Fruit fly (Drosophila melanogaster) whole organism, wandering third instar larva: Measurements from ENCODE around the gene tsl.

Experiments used
- HLH106 ChIP-seq: fragments of 200-800 bp; optimal IDR thresholded peaks from 3 replicates; lab custom pipeline; 2019; ENCODE audit warnings: missing biosample characterization, mild to moderate bottlenecking, missing genetic modification characterization, moderate library complexity
- OdsH ChIP-seq: fragments of 200-800 bp; sonication (Bioruptor generic); optimal IDR thresholded peaks from 2 replicates; lab custom pipeline; 2016; ENCODE audit warnings: missing biosample characterization, mild to moderate bottlenecking, missing genetic modification characterization
- dl ChIP-seq, 2 experiments: fragments of 175-275, 200-275 bp in 1 of 2; fragments of 200-275 bp in 1 of 2; sonication (Bioruptor generic); optimal IDR thresholded peaks; lab custom pipeline; 2018; ENCODE audit warnings: mild to moderate bottlenecking in 2 of 2, missing biosample characterization in 2 of 2, missing genetic modification characterization in 2 of 2, moderate library complexity in 2 of 2; ENCODE audit not compliant: partially characterized antibody in 2 of 2, insufficient read depth in 1 of 2
- h ChIP-seq: fragments of 200-800 bp; sonication (Bioruptor generic); optimal IDR thresholded peaks from 3 replicates; lab custom pipeline; 2016; ENCODE audit warnings: missing biosample characterization, mild to moderate bottlenecking, missing genetic modification characterization
- psq ChIP-seq: fragments of 200-800 bp; sonication (Bioruptor generic); optimal IDR thresholded peaks from 3 replicates; lab custom pipeline; 2017; ENCODE audit warnings: missing biosample characterization, mild to moderate bottlenecking, missing genetic modification characterization, moderate library complexity
- tai ChIP-seq: sonication (Bioruptor generic); optimal IDR thresholded peaks from 2 replicates; lab custom pipeline; 2016; ENCODE audit warnings: missing biosample characterization, missing genetic modification characterization
- usp ChIP-seq: fragments of >200 bp; optimal IDR thresholded peaks from 2 replicates; lab custom pipeline; 2017; ENCODE audit warnings: missing biosample characterization, missing genetic modification characterization

- TF ChIP-seq HLH106 (tag; lab: Kevin White, UChicago) (no peak), usp (no peak), h (GFP tag; lab: Kevin White, UChicago) (no peak), psq (GFP tag; lab: Kevin White, UChicago) (no peak), tai (no peak), dl (GFP tag; optimal IDR thresholded peaks at IDR 0.05; lab: Kevin White, UChicago; ENCODE audit: insufficient read depth in 1 of 2, partially characterized antibody in 2 of 2) (no peak), OdsH (no peak)
Observed at dm6 chr3R:21831040-21831439, 48.7 kb upstream of the tsl start.
